Worm (Caenorhabditis elegans): ENCODE data around the gene ptr-20.

ptr-20 gene

ce11 chrII:15119537-15120360, 38.2 kb upstream of the ptr-20 start, which contains the start of gene arp-1:
TSS of gene arp-1 (plus strand) at chrII:15120301.
- TF ChIP-seq lin-13 (GFP tag; optimal IDR thresholded peaks at IDR 0.05): peak; percentile 42
- no peak for TF ChIP-seq unc-39 (tag; optimal IDR thresholded peaks at IDR 0.05)
- TF ChIP-seq nhr-28 (tag; optimal IDR thresholded peaks at IDR 0.05): peak; percentile 68
- peak; percentile 60 for TF ChIP-seq hmg-1.1 (GFP tag; IDR thresholded peaks at IDR 0.05)
- TF ChIP-seq nhr-77 (tag; optimal IDR thresholded peaks at IDR 0.05): peak; percentile 24
- no peak for TF ChIP-seq nhr-42 (GFP tag; IDR thresholded peaks at IDR 0.05)
- TF ChIP-seq dpl-1 (GFP tag; optimal IDR thresholded peaks at IDR 0.05): peak; percentile 57
- peak; percentile 80 for TF ChIP-seq Y48G9A.11 (GFP tag; IDR thresholded peaks at IDR 0.05)
- TF ChIP-seq spr-1 (tag; optimal IDR thresholded peaks at IDR 0.05): peak; percentile 92
- no peak for TF ChIP-seq ceh-62 (tag; optimal IDR thresholded peaks at IDR 0.05)
- TF ChIP-seq zfp-3 (GFP tag; conservative IDR thresholded peaks at IDR 0.05): no peak
- no peak for TF ChIP-seq saeg-2 (GFP tag; IDR thresholded peaks at IDR 0.05)
- no peak for TF ChIP-seq ceh-44 (GFP tag; IDR thresholded peaks at IDR 0.05)
- no peak for TF ChIP-seq egl-27 (tag; optimal IDR thresholded peaks at IDR 0.05)
- no peak for TF ChIP-seq F26F4.8 (GFP tag; conservative IDR thresholded peaks at IDR 0.05)
- peak; percentile 92 for TF ChIP-seq spr-3 (GFP tag; optimal IDR thresholded peaks at IDR 0.05)
- TF ChIP-seq dve-1 (tag; optimal IDR thresholded peaks at IDR 0.05; ENCODE audit: insufficient read depth): peak; percentile 42
- TF ChIP-seq F44E2.7 (GFP tag; IDR thresholded peaks at IDR 0.05): no peak
- no peak for TF ChIP-seq mdl-1 (tag; optimal IDR thresholded peaks at IDR 0.05)
- no peak for TF ChIP-seq hif-1 (tag; optimal IDR thresholded peaks at IDR 0.05)
- peak; percentile 32; the same call in 1 of the 2 replicates for TF ChIP-seq lin-38 (GFP tag; IDR thresholded peaks at IDR 0.05)
- peak; percentile 19 to 68 for TF ChIP-seq lsy-2 (tag; optimal IDR thresholded peaks at IDR 0.05)
- TF ChIP-seq nhr-11 (tag; optimal IDR thresholded peaks at IDR 0.05): no peak
- peak; percentile 67 for TF ChIP-seq mes-2 (tag; optimal IDR thresholded peaks at IDR 0.05; ENCODE audit: poor library complexity, severe bottlenecking)
- no peak for TF ChIP-seq pha-4 (GFP tag; IDR thresholded peaks at IDR 0.05)
- peak; percentile 65 for TF ChIP-seq pha-4 (tag; optimal IDR thresholded peaks at IDR 0.05)
- no peak for TF ChIP-seq Y5F2A.4 (GFP tag; optimal IDR thresholded peaks at IDR 0.05)
- no peak for TF ChIP-seq php-3 (GFP tag; IDR thresholded peaks at IDR 0.05)
- TF ChIP-seq lim-7 (GFP tag; IDR thresholded peaks at IDR 0.05): no peak
- no peak for TF ChIP-seq ztf-11 (tag; optimal IDR thresholded peaks at IDR 0.05)
- TF ChIP-seq dmd-6 (GFP tag; IDR thresholded peaks at IDR 0.05): 0 out of 2 replicates have a peak, but pooled peaks have one; percentile 7
- TF ChIP-seq daf-16 (GFP tag; optimal IDR thresholded peaks at IDR 0.05): no peak
- TF ChIP-seq daf-16 (tag; optimal IDR thresholded peaks at IDR 0.05): peak; percentile 9
- TF ChIP-seq mep-1 (tag; optimal IDR thresholded peaks at IDR 0.05): peak; percentile 68
- TF ChIP-seq nhr-25 (tag; optimal IDR thresholded peaks at IDR 0.05; ENCODE audit: borderline replicate concordance, insufficient read depth): peak; percentile 27
- 0 out of 2 replicates have a peak, but pooled peaks have one; percentile 10 for TF ChIP-seq T26A8.4 (GFP tag; IDR thresholded peaks at IDR 0.05)
- peak; percentile 14 for TF ChIP-seq rbr-2 (tag; optimal IDR thresholded peaks at IDR 0.05)
- TF ChIP-seq T20F7.1 (GFP tag; optimal IDR thresholded peaks at IDR 0.05): peak; percentile 89
- no peak for TF ChIP-seq duxl-1 (tag; optimal IDR thresholded peaks at IDR 0.05; ENCODE audit: poor library complexity)
- no peak for TF ChIP-seq R02D3.7 (tag; optimal IDR thresholded peaks at IDR 0.05)
- TF ChIP-seq ceh-32 (tag; optimal IDR thresholded peaks at IDR 0.05; ENCODE audit: poor library complexity): no peak

All from whole organism, L4 larva.